Worm (Caenorhabditis elegans) whole organism, early embryonic: ENCODE data around the gene his-3.

ENCODE experiments used
- B0310.2 ChIP-seq: sonication (generic microtip); optimal IDR thresholded peaks from 2 replicates; lab custom pipeline; 2016; ENCODE audit warnings: mild to moderate bottlenecking, missing genetic modification characterization, missing compliant biosample characterization
- F13C5.2 ChIP-seq: sonication (generic microtip); optimal IDR thresholded peaks from 2 replicates; lab custom pipeline; 2017; ENCODE audit warnings: mild to moderate bottlenecking, missing genetic modification characterization, inconsistent platforms, missing compliant biosample characterization
- aly-1 ChIP-seq: sonication (generic microtip); optimal IDR thresholded peaks from 2 replicates; lab custom pipeline; 2016; ENCODE audit warnings: missing genetic modification characterization, missing compliant biosample characterization
- ama-1 ChIP-seq: fragments of 150-350 bp; optimal IDR thresholded peaks from 2 replicates; lab custom pipeline; 2014
- ceh-13 ChIP-seq: fragments of 200-800 bp; sonication (Bioruptor generic); optimal IDR thresholded peaks from 2 replicates; lab custom pipeline; 2018; ENCODE audit warnings: mild to moderate bottlenecking, missing genetic modification characterization, missing compliant biosample characterization
- ceh-36 ChIP-seq: sonication (generic microtip); optimal IDR thresholded peaks from 2 replicates; lab custom pipeline; 2016; ENCODE audit warnings: missing genetic modification characterization, inconsistent platforms, missing compliant biosample characterization
- ets-7 ChIP-seq: sonication (generic microtip); optimal IDR thresholded peaks from 2 replicates; lab custom pipeline; 2016; ENCODE audit warnings: missing genotype, missing genetic modification characterization, missing compliant biosample characterization
- flt-1 ChIP-seq: fragments of 200-800 bp; sonication (Bioruptor generic); IDR thresholded peaks from 2 replicates; pipeline ENCODE4 v1.3.6; 2022; ENCODE audit warnings: missing genetic modification characterization, missing compliant biosample characterization
- hmbx-1 ChIP-seq: sonication (generic microtip); optimal IDR thresholded peaks from 2 replicates; lab custom pipeline; 2016; ENCODE audit warnings: mild to moderate bottlenecking, missing genetic modification characterization, missing compliant biosample characterization
- hmg-4 ChIP-seq: fragments of 200-800 bp; sonication (Bioruptor generic); optimal IDR thresholded peaks from 2 replicates; lab custom pipeline; 2018; ENCODE audit warnings: mild to moderate bottlenecking, missing genetic modification characterization, missing compliant biosample characterization
- hnd-1 ChIP-seq: sonication (generic microtip); optimal IDR thresholded peaks from 2 replicates; lab custom pipeline; 2016; ENCODE audit warnings: missing genetic modification characterization, missing compliant biosample characterization
- pes-1 ChIP-seq: fragments of 200-800 bp; sonication (Bioruptor generic); IDR thresholded peaks from 2 replicates; pipeline ENCODE4 v1.3.6; 2022; ENCODE audit warnings: missing genetic modification reagents, missing genetic modification characterization, missing compliant biosample characterization
- scrt-1 ChIP-seq: fragments of 200-800 bp; sonication (Bioruptor generic); IDR thresholded peaks from 2 replicates; pipeline ENCODE4 v1.3.6; 2022; ENCODE audit warnings: missing genetic modification characterization, missing compliant biosample characterization
- sea-1 ChIP-seq: fragments of 200-800 bp; sonication (Bioruptor generic); conservative IDR thresholded peaks from 2 replicates; pipeline ENCODE4 v1.3.6; 2022; ENCODE audit warnings: missing genetic modification characterization, missing compliant biosample characterization
- tbx-11 ChIP-seq: fragments of 200-800 bp; sonication (Bioruptor generic); IDR thresholded peaks from 2 replicates; pipeline ENCODE4 v1.3.6; 2022; ENCODE audit warnings: missing genetic modification characterization, missing compliant biosample characterization
- tbx-37 ChIP-seq: fragments of 200-800 bp; sonication (Bioruptor generic); conservative IDR thresholded peaks from 2 replicates; pipeline ENCODE4 v1.3.6; 2022; ENCODE audit warnings: missing genetic modification reagents, missing genetic modification characterization, missing compliant biosample characterization
- tra-4 ChIP-seq: sonication (generic microtip); optimal IDR thresholded peaks from 2 replicates; lab custom pipeline; 2017; ENCODE audit warnings: missing genetic modification characterization, missing compliant biosample characterization

his-3 gene

ce11 chrV:16029237-16029636, 11.4 kb upstream of the his-3 start:
- no peak for TF ChIP-seq hnd-1 (tag; lab: Kevin White, UChicago)
- no peak for TF ChIP-seq flt-1 (GFP tag; lab: Robert Waterston, UW)
- no peak for TF ChIP-seq ama-1 (lab: Kevin White, UChicago)
- no peak for TF ChIP-seq tra-4 (tag; lab: Kevin White, UChicago)
- no peak for TF ChIP-seq ceh-36 (tag; lab: Kevin White, UChicago)
- no peak for TF ChIP-seq hmg-4
- TF ChIP-seq B0310.2 = no peak
- TF ChIP-seq aly-1 (tag; lab: Kevin White, UChicago) = no peak
- no peak for TF ChIP-seq ets-7 (tag; lab: Kevin White, UChicago)
- no peak for TF ChIP-seq sea-1 (GFP tag; lab: Robert Waterston, UW)
- no peak for TF ChIP-seq F13C5.2 (tag; lab: Kevin White, UChicago)
- no peak for TF ChIP-seq hmbx-1 (tag; lab: Kevin White, UChicago)
- no peak for TF ChIP-seq tbx-11 (GFP tag; lab: Robert Waterston, UW)
- no peak for TF ChIP-seq tbx-37
- TF ChIP-seq pes-1 (GFP tag; lab: Robert Waterston, UW) = no peak
- no peak for TF ChIP-seq scrt-1 (GFP tag; lab: Robert Waterston, UW)
- TF ChIP-seq ceh-13 (GFP tag; lab: Kevin White, UChicago) = no peak

- TF ChIP-seq ets-7 (tag; lab: Kevin White, UChicago) (no peak), sea-1 (GFP tag; lab: Robert Waterston, UW) (no peak), B0310.2 (no peak), tra-4 (tag; lab: Kevin White, UChicago) (no peak), hmbx-1 (tag; lab: Kevin White, UChicago) (no peak), ceh-36 (tag; lab: Kevin White, UChicago) (no peak), scrt-1 (GFP tag; lab: Robert Waterston, UW) (no peak), tbx-37 (no peak), ceh-13 (GFP tag; lab: Kevin White, UChicago) (no peak), flt-1 (GFP tag; lab: Robert Waterston, UW) (no peak), aly-1 (tag; lab: Kevin White, UChicago) (no peak)
Observed at ce11 chrV:16031571-16031970, 9.0 kb upstream of the his-3 start, which contains the start of gene T10C6.7. Gene T10C6.7, minus strand, starts transcription at chrV:16031713.

ce11 chrV:16032761-16033160, 7.8 kb upstream of the his-3 start, which contains the start of gene T10C6.16:
Gene T10C6.16, minus strand, starts transcription at chrV:16033005.
- TF ChIP-seq ama-1 (lab: Kevin White, UChicago) (no peak), tra-4 (tag; lab: Kevin White, UChicago) (no peak), hnd-1 (tag; lab: Kevin White, UChicago) (no peak), F13C5.2 (tag; lab: Kevin White, UChicago) (no peak), hmg-4 (no peak), sea-1 (GFP tag; lab: Robert Waterston, UW) (no peak), tbx-37 (no peak), scrt-1 (GFP tag; lab: Robert Waterston, UW) (no peak), ets-7 (tag; lab: Kevin White, UChicago) (no peak), pes-1 (GFP tag; lab: Robert Waterston, UW) (no peak), tbx-11 (GFP tag; lab: Robert Waterston, UW) (no peak), B0310.2 (no peak), hmbx-1 (tag; lab: Kevin White, UChicago) (no peak), ceh-36 (tag; lab: Kevin White, UChicago) (no peak), flt-1 (GFP tag; lab: Robert Waterston, UW) (no peak), aly-1 (tag; lab: Kevin White, UChicago) (no peak), ceh-13 (GFP tag; lab: Kevin White, UChicago) (no peak)

ce11 chrV:16033491-16033890, 7.1 kb upstream of the his-3 start:
- no peak for TF ChIP-seq hmg-4
- no peak for TF ChIP-seq scrt-1 (GFP tag; lab: Robert Waterston, UW)
- no peak for TF ChIP-seq hnd-1 (tag; lab: Kevin White, UChicago)
- no peak for TF ChIP-seq tbx-11 (GFP tag; lab: Robert Waterston, UW)

ce11 chrV:16036166-16036565, 4.4 kb upstream of the his-3 start, which contains the start of gene T10C6.10:
Gene T10C6.10, plus strand, starts transcription at chrV:16036413.
- TF ChIP-seq hmg-4 (no peak), tbx-11 (GFP tag; lab: Robert Waterston, UW) (no peak), flt-1 (GFP tag; lab: Robert Waterston, UW) (no peak), B0310.2 (no peak), ama-1 (lab: Kevin White, UChicago) (no peak), hnd-1 (tag; lab: Kevin White, UChicago) (no peak), ets-7 (tag; lab: Kevin White, UChicago) (no peak)

ce11 chrV:16040848-16041247, 240 bp downstream of the his-3 start:
- peak; percentile 45 for TF ChIP-seq aly-1 (tag; lab: Kevin White, UChicago)
- peak; percentile 8 for TF ChIP-seq hmbx-1 (tag; lab: Kevin White, UChicago)
- peak; percentile 61 for TF ChIP-seq pes-1 (GFP tag; lab: Robert Waterston, UW)
- TF ChIP-seq flt-1 (GFP tag; lab: Robert Waterston, UW) = 0 out of 2 replicates have a peak, but pooled peaks have one; percentile 6
- TF ChIP-seq ama-1 (lab: Kevin White, UChicago) = peak; percentile 77
- TF ChIP-seq scrt-1 (GFP tag; lab: Robert Waterston, UW) = 0 out of 2 replicates have a peak, but pooled peaks have one; percentile 17

ce11 chrV:16041412-16041811, 804 bp downstream of the his-3 start:
- no peak for TF ChIP-seq sea-1 (GFP tag; lab: Robert Waterston, UW)
- TF ChIP-seq ceh-13 (GFP tag; lab: Kevin White, UChicago) = no peak
- TF ChIP-seq ets-7 (tag; lab: Kevin White, UChicago) = no peak
- TF ChIP-seq flt-1 (GFP tag; lab: Robert Waterston, UW) = no peak
- no peak for TF ChIP-seq B0310.2
- TF ChIP-seq hnd-1 (tag; lab: Kevin White, UChicago) = no peak
- no peak for TF ChIP-seq ceh-36 (tag; lab: Kevin White, UChicago)
- TF ChIP-seq tbx-37 = no peak
- no peak for TF ChIP-seq scrt-1 (GFP tag; lab: Robert Waterston, UW)
- no peak for TF ChIP-seq tbx-11 (GFP tag; lab: Robert Waterston, UW)
- no peak; the same call in 1 of the 2 replicates for TF ChIP-seq pes-1 (GFP tag; lab: Robert Waterston, UW)
